Fruit fly (Drosophila melanogaster) whole organism, embryonic: ENCODE measurements around the gene CG3505.

Experiments used
- ATbp ChIP-seq: fragments of 200-800 bp; sonication (Bioruptor generic); optimal IDR thresholded peaks from 2 replicates; lab custom pipeline; 2017; ENCODE audit warnings: missing biosample characterization, mild to moderate bottlenecking, missing genetic modification characterization, missing genetic modification reagents
- B-H2 ChIP-seq: fragments of 200-800 bp; sonication (Bioruptor generic); optimal IDR thresholded peaks from 2 replicates; lab custom pipeline; 2018; ENCODE audit warnings: missing biosample characterization, mild to moderate bottlenecking, missing genetic modification characterization
- BtbVII ChIP-seq: fragments of 200-800 bp; sonication (Bioruptor generic); optimal IDR thresholded peaks from 3 replicates; lab custom pipeline; 2017; ENCODE audit warnings: missing biosample characterization, mild to moderate bottlenecking, missing genetic modification characterization
- CG11560 ChIP-seq: fragments of 200-800 bp; sonication (Bioruptor generic); IDR thresholded peaks from 3 replicates; pipeline ENCODE4 v1.3.6; 2022; ENCODE audit warnings: missing biosample characterization, missing genetic modification characterization
- CG11695 ChIP-seq: fragments of 200-800 bp; sonication (Bioruptor generic); IDR thresholded peaks from 3 replicates; pipeline ENCODE4 v1.3.6; 2022; ENCODE audit warnings: missing biosample characterization, missing genetic modification characterization
- CG12391 ChIP-seq: fragments of 200-800 bp; sonication (Bioruptor generic); optimal IDR thresholded peaks from 3 replicates; lab custom pipeline; 2018; ENCODE audit warnings: missing biosample characterization, mild to moderate bottlenecking, missing genetic modification characterization, moderate library complexity
- CG13424 ChIP-seq: fragments of 200-800 bp; sonication (Bioruptor generic); optimal IDR thresholded peaks from 2 replicates; lab custom pipeline; 2019; ENCODE audit warnings: missing biosample characterization, mild to moderate bottlenecking, missing genetic modification characterization, moderate library complexity
- CG14050 ChIP-seq: fragments of 200-800 bp; sonication (Bioruptor generic); IDR thresholded peaks from 3 replicates; pipeline ENCODE4 v1.3.6; 2022; ENCODE audit warnings: missing biosample characterization, missing genetic modification characterization
- CG14710 ChIP-seq: fragments of 200-800 bp; sonication (Bioruptor generic); optimal IDR thresholded peaks from 3 replicates; lab custom pipeline; 2019; ENCODE audit warnings: missing biosample characterization, mild to moderate bottlenecking, missing genetic modification characterization, moderate library complexity
- CG14860 ChIP-seq: fragments of 200-800 bp; sonication (Bioruptor generic); IDR thresholded peaks from 3 replicates; pipeline ENCODE4 v1.3.6; 2022; ENCODE audit warnings: missing biosample characterization, missing genetic modification characterization; ENCODE audit not compliant: partially characterized antibody
- CG1529 ChIP-seq: fragments of 200-800 bp; sonication (Bioruptor generic); optimal IDR thresholded peaks from 3 replicates; lab custom pipeline; 2018; ENCODE audit warnings: missing biosample characterization, missing genetic modification characterization
- CG15696 ChIP-seq: fragments of 200-800 bp; sonication (Bioruptor generic); optimal IDR thresholded peaks from 2 replicates; lab custom pipeline; 2019; ENCODE audit warnings: missing biosample characterization, mild to moderate bottlenecking, missing genetic modification characterization, moderate library complexity
- CG2678 ChIP-seq: fragments of 200-800 bp; sonication (Bioruptor generic); optimal IDR thresholded peaks from 3 replicates; lab custom pipeline; 2019; ENCODE audit warnings: missing biosample characterization, mild to moderate bottlenecking, missing genetic modification characterization, moderate library complexity
- CG2875 ChIP-seq: fragments of 200-800 bp; sonication (Bioruptor generic); optimal IDR thresholded peaks from 2 replicates; lab custom pipeline; 2017; ENCODE audit warnings: missing biosample characterization, mild to moderate bottlenecking, missing genetic modification characterization, missing genetic modification reagents
- CG31224 ChIP-seq: fragments of 200-800 bp; sonication (Bioruptor generic); IDR thresholded peaks from 2 replicates; pipeline ENCODE4 v1.3.6; 2022; ENCODE audit warnings: missing biosample characterization, missing genetic modification characterization
- CG32772 ChIP-seq: fragments of 200-800 bp; sonication (Bioruptor generic); IDR thresholded peaks from 2 replicates; pipeline ENCODE4 v1.3.6; 2022; ENCODE audit warnings: missing biosample characterization, missing genetic modification characterization
- CG43689 ChIP-seq: fragments of 200-800 bp; sonication (Bioruptor generic); IDR thresholded peaks from 2 replicates; pipeline ENCODE4 v1.3.6; 2022; ENCODE audit warnings: missing biosample characterization, missing genetic modification characterization
- CG5180 ChIP-seq: fragments of 200-800 bp; sonication (Bioruptor generic); optimal IDR thresholded peaks from 3 replicates; lab custom pipeline; 2017; ENCODE audit warnings: missing biosample characterization, missing genetic modification characterization, mild to moderate bottlenecking, moderate library complexity, missing genetic modification reagents
- CG8388 ChIP-seq: fragments of 200-800 bp; sonication (Bioruptor generic); optimal IDR thresholded peaks from 2 replicates; lab custom pipeline; 2019; ENCODE audit warnings: missing biosample characterization, mild to moderate bottlenecking, missing genetic modification characterization, moderate library complexity
- CG8944 ChIP-seq: fragments of 200-800 bp; sonication (Bioruptor generic); optimal IDR thresholded peaks from 3 replicates; lab custom pipeline; 2016; ENCODE audit warnings: missing biosample characterization, missing genetic modification characterization
- Dfd ChIP-seq, 2 experiments: fragments of >200 bp; optimal IDR thresholded peaks; 2 replicates each; lab custom pipeline; 2017; ENCODE audit warnings: missing biosample characterization in 2 of 2, missing genetic modification characterization in 2 of 2
- Eip74EF ChIP-seq, 2 experiments: fragments of 200-800 bp in 1 of 2; fragments of >200 bp in 1 of 2; sonication (Bioruptor generic) in 1 of 2; optimal IDR thresholded peaks; 2 replicates each; lab custom pipeline; 2017 to 2019; ENCODE audit warnings: missing biosample characterization in 2 of 2, missing genetic modification characterization in 2 of 2, mild to moderate bottlenecking in 1 of 2, moderate library complexity in 1 of 2
- Gsc ChIP-seq: fragments of 200-800 bp; sonication (Bioruptor generic); IDR thresholded peaks from 2 replicates; pipeline ENCODE4 v1.3.6; 2022; ENCODE audit warnings: missing biosample characterization, missing genetic modification characterization
- HLH4C ChIP-seq: fragments of 200-800 bp; sonication (Bioruptor generic); IDR thresholded peaks from 3 replicates; pipeline ENCODE4 v1.3.6; 2022; ENCODE audit warnings: missing biosample characterization, missing genetic modification characterization; ENCODE audit not compliant: partially characterized antibody
- NfI ChIP-seq: fragments of 200-800 bp; sonication (Bioruptor generic); optimal IDR thresholded peaks from 3 replicates; lab custom pipeline; 2018; ENCODE audit warnings: missing biosample characterization, mild to moderate bottlenecking, missing genetic modification characterization, moderate library complexity
- Opbp ChIP-seq: fragments of 200-800 bp; sonication (Bioruptor generic); IDR thresholded peaks from 3 replicates; pipeline ENCODE4 v1.3.6; 2022; ENCODE audit warnings: missing biosample characterization, missing genetic modification characterization; ENCODE audit not compliant: partially characterized antibody
- Pdp1 ChIP-seq, 2 experiments: fragments of 200-800 bp; sonication (Bioruptor generic); optimal IDR thresholded peaks; 3 replicates each; lab custom pipeline; 2016; ENCODE audit warnings: missing biosample characterization in 2 of 2, missing genetic modification characterization in 2 of 2, mild to moderate bottlenecking in 1 of 2, moderate library complexity in 1 of 2
- Stat92E ChIP-seq, 3 experiments: fragments of >200 bp in 2 of 3; fragments of 200-800 bp in 1 of 3; sonication (Bioruptor generic) in 1 of 3; optimal IDR thresholded peaks; 2 replicates each; lab custom pipeline; 2017 to 2019; ENCODE audit warnings: missing biosample characterization in 3 of 3, missing genetic modification characterization in 3 of 3, mild to moderate bottlenecking in 1 of 3, moderate library complexity in 1 of 3
- Trl ChIP-seq, 3 experiments: fragments of >200 bp in 2 of 3; fragments of 200-800 bp in 1 of 3; sonication (Bioruptor generic) in 1 of 3; optimal IDR thresholded peaks; 2 replicates in 1 of 3; 3 replicates in 2 of 3; lab custom pipeline; 2016 to 2017; ENCODE audit warnings: missing biosample characterization in 1 of 3, missing genetic modification characterization in 1 of 3
- ara ChIP-seq: fragments of 200-800 bp; sonication (Bioruptor generic); IDR thresholded peaks from 2 replicates; pipeline ENCODE4 v1.3.6; 2022; ENCODE audit warnings: missing biosample characterization, missing genetic modification characterization
- ase ChIP-seq: fragments of 200-800 bp; sonication (Bioruptor generic); IDR thresholded peaks from 3 replicates; pipeline ENCODE4 v1.3.6; 2022; ENCODE audit warnings: missing biosample characterization, missing genetic modification characterization
- cas ChIP-seq: fragments of 200-800 bp; sonication (Bioruptor generic); IDR thresholded peaks from 2 replicates; pipeline ENCODE4 v1.3.6; 2022; ENCODE audit warnings: missing biosample characterization, missing genetic modification characterization
- dati ChIP-seq: fragments of 200-800 bp; sonication (Bioruptor generic); IDR thresholded peaks from 2 replicates; pipeline ENCODE4 v1.3.6; 2022; ENCODE audit warnings: missing biosample characterization, missing genetic modification characterization
- eve ChIP-seq, 2 experiments: fragments of >200 bp; optimal IDR thresholded peaks; 2 replicates each; lab custom pipeline; 2017; ENCODE audit warnings: missing biosample characterization in 2 of 2, missing genetic modification characterization in 2 of 2
- fd64A ChIP-seq: fragments of 200-800 bp; sonication (Bioruptor generic); optimal IDR thresholded peaks from 3 replicates; lab custom pipeline; 2018; ENCODE audit warnings: missing biosample characterization, mild to moderate bottlenecking, missing genetic modification characterization
- fru ChIP-seq: fragments of >200 bp; optimal IDR thresholded peaks from 2 replicates; lab custom pipeline; 2017
- gro ChIP-seq: fragments of 200-800 bp; sonication (Bioruptor generic); optimal IDR thresholded peaks from 2 replicates; lab custom pipeline; 2016; ENCODE audit warnings: missing biosample characterization, missing genetic modification characterization
- mam ChIP-seq: fragments of 200-800 bp; sonication (Bioruptor generic); optimal IDR thresholded peaks from 3 replicates; lab custom pipeline; 2016; ENCODE audit warnings: missing biosample characterization, missing genetic modification characterization
- nmo ChIP-seq: fragments of 200-800 bp; sonication (Bioruptor generic); optimal IDR thresholded peaks from 2 replicates; lab custom pipeline; 2018; ENCODE audit warnings: missing biosample characterization, mild to moderate bottlenecking, missing genetic modification characterization, moderate library complexity
- oc ChIP-seq: fragments of 200-800 bp; sonication (Bioruptor generic); optimal IDR thresholded peaks from 2 replicates; lab custom pipeline; 2018; ENCODE audit warnings: missing biosample characterization, mild to moderate bottlenecking, missing genetic modification characterization, moderate library complexity
- odd ChIP-seq: fragments of 200-800 bp; sonication (Bioruptor generic); optimal IDR thresholded peaks from 2 replicates; lab custom pipeline; 2017; ENCODE audit warnings: missing biosample characterization, mild to moderate bottlenecking, missing genetic modification characterization
- onecut ChIP-seq: fragments of 200-800 bp; sonication (Bioruptor generic); IDR thresholded peaks from 2 replicates; pipeline ENCODE4 v1.3.6; 2022; ENCODE audit warnings: missing biosample characterization, missing genetic modification characterization
- rib ChIP-seq: fragments of 200-800 bp; sonication (Bioruptor generic); IDR thresholded peaks from 2 replicates; pipeline ENCODE4 v1.3.6; 2022; ENCODE audit warnings: missing biosample characterization, missing genetic modification characterization
- salm ChIP-seq: fragments of 200-800 bp; sonication (Bioruptor generic); optimal IDR thresholded peaks from 2 replicates; lab custom pipeline; 2018; ENCODE audit warnings: missing biosample characterization, mild to moderate bottlenecking, missing genetic modification characterization
- sens ChIP-seq: fragments of 200-800 bp; sonication (Bioruptor generic); peaks from one replicate; lab custom pipeline; 2016; ENCODE audit warnings: missing biosample characterization, missing genetic modification characterization
- slp2 ChIP-seq: fragments of 200-800 bp; sonication (Bioruptor generic); optimal IDR thresholded peaks from 2 replicates; lab custom pipeline; 2016; ENCODE audit warnings: missing biosample characterization, missing genetic modification characterization
- tgo ChIP-seq: fragments of 200-800 bp; sonication (Bioruptor generic); IDR thresholded peaks from 3 replicates; pipeline ENCODE4 v1.3.6; 2022; ENCODE audit warnings: missing biosample characterization, missing genetic modification characterization
- tll ChIP-seq, 2 experiments: fragments of 200-800 bp in 1 of 2; fragments of >200 bp in 1 of 2; sonication (Bioruptor generic) in 1 of 2; optimal IDR thresholded peaks; 2 replicates each; lab custom pipeline; 2017 to 2019; ENCODE audit warnings: missing biosample characterization in 2 of 2, missing genetic modification characterization in 2 of 2, mild to moderate bottlenecking in 1 of 2, moderate library complexity in 1 of 2
- zf30C ChIP-seq: fragments of 200-800 bp; sonication (Bioruptor generic); optimal IDR thresholded peaks from 3 replicates; lab custom pipeline; 2018; ENCODE audit warnings: missing biosample characterization, mild to moderate bottlenecking, missing genetic modification characterization

The CG3505 gene

DNA sequence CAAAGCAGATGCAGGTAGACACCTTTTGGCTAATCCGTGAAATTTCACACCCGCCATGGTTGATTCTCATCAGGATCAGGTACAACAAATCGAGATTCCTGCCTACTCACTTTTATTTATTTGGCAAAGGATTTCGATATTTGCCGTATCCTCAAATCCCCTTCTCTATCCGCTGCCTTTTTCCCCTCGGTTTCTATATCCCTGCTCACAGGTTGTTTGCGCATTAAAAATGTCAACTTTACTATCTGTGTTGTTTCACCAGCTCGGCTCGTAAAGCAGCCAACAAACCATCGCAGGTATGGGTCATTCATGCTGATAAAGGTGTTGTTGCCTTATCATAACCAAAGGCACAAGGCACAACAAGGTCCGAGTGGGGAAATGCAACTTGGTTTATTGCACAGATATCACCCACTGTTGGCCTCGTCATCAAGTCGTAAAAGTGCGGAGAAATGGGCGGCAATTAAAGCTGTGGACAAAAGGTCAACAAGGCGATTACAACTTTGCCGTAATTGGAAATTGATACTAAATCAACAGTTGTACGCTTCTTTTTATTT is 22.9 kb downstream of the CG3505 start (continued):
- TF ChIP-seq B-H2 (GFP tag; lab: Kevin White, UChicago) (no peak), CG5180 (GFP tag; lab: Kevin White, UChicago) (no peak), rib (GFP tag; lab: Robert Waterston, UW) (no peak), odd (GFP tag; lab: Kevin White, UChicago) (no peak), Pdp1 (GFP tag; optimal IDR thresholded peaks at IDR 0.05; lab: Kevin White, UChicago) (peak in 1 of 2 experiments; percentile 27), CG13424 (tag; lab: Kevin White, UChicago) (no peak), salm (tag; lab: Kevin White, UChicago) (peak; percentile 39), Trl (optimal IDR thresholded peaks at IDR 0.05; lab: Kevin White, UChicago) (no peak), Trl (GFP tag; optimal IDR thresholded peaks at IDR 0.05; lab: Kevin White, UChicago) (no peak), dati (no peak), CG14710 (no peak), Opbp (no peak), CG2678 (tag; lab: Kevin White, UChicago) (peak; percentile 7), CG2875 (GFP tag; lab: Kevin White, UChicago) (peak; percentile 23), oc (tag; lab: Kevin White, UChicago) (no peak), cas (GFP tag; lab: Robert Waterston, UW) (no peak), mam (GFP tag; lab: Kevin White, UChicago) (no peak), Gsc (GFP tag; lab: Robert Waterston, UW) (no peak), sens (peak; percentile 63), nmo (GFP tag; lab: Kevin White, UChicago) (no peak), NfI (GFP tag; lab: Kevin White, UChicago) (no peak), ATbp (GFP tag; lab: Kevin White, UChicago) (peak; percentile 41), fd64A (GFP tag; lab: Kevin White, UChicago) (peak; percentile 38), CG8388 (no peak), CG1529 (GFP tag; lab: Kevin White, UChicago) (peak; percentile 8), Dfd (GFP tag; optimal IDR thresholded peaks at IDR 0.05; lab: Kevin White, UChicago) (no peak), tll (GFP tag; optimal IDR thresholded peaks at IDR 0.05; lab: Kevin White, UChicago) (peak in 1 of 2 experiments; percentile 94), CG14050 (GFP tag; lab: Robert Waterston, UW) (no peak), gro (no peak), slp2 (GFP tag; lab: Kevin White, UChicago) (no peak), CG14860 (GFP tag; lab: Robert Waterston, UW) (no peak), CG11560 (tag; lab: Robert Waterston, UW) (no peak), HLH4C (GFP tag; lab: Robert Waterston, UW) (no peak), tgo (GFP tag; lab: Robert Waterston, UW) (no peak), CG31224 (GFP tag; lab: Robert Waterston, UW) (no peak), eve (GFP tag; optimal IDR thresholded peaks at IDR 0.05; lab: Kevin White, UChicago) (no peak), ase (GFP tag; lab: Robert Waterston, UW) (no peak), fru (no peak), Stat92E (GFP tag; optimal IDR thresholded peaks at IDR 0.05; lab: Kevin White, UChicago) (no peak), CG43689 (GFP tag; lab: Robert Waterston, UW) (no peak), zf30C (peak; percentile 7), CG11695 (GFP tag; lab: Robert Waterston, UW) (0 out of 3 replicates have a peak, but pooled peaks have one; percentile 7), ara (GFP tag; lab: Robert Waterston, UW) (peak; percentile 23; the same call in 1 of the 2 replicates), BtbVII (GFP tag; lab: Kevin White, UChicago) (no peak), CG12391 (no peak), CG8944 (no peak), CG15696 (tag; lab: Kevin White, UChicago) (peak; percentile 15), onecut (GFP tag; lab: Robert Waterston, UW) (peak; percentile 16; the same call in 1 of the 2 replicates), CG32772 (GFP tag; lab: Robert Waterston, UW) (no peak), Eip74EF (GFP tag; optimal IDR thresholded peaks at IDR 0.05; lab: Kevin White, UChicago) (peak in 1 of 2 experiments; percentile 21)
